Fruit fly (Drosophila melanogaster) whole organism, embryonic: ENCODE data around the gene RPA1.
A peak's percentile ranks its signal among the peaks of the same experiment; 100 is the strongest.

Source experiments
- Bteb2 ChIP-seq: fragments of 200-800 bp; sonication (Bioruptor generic); optimal IDR thresholded peaks from 2 replicates; lab custom pipeline; 2016; ENCODE audit warnings: missing biosample characterization, missing genetic modification characterization
- CG10274 ChIP-seq: fragments of 200-800 bp; sonication (Bioruptor generic); optimal IDR thresholded peaks from 3 replicates; lab custom pipeline; 2017; ENCODE audit warnings: missing biosample characterization, mild to moderate bottlenecking, missing genetic modification characterization
- CG11247 ChIP-seq: fragments of 200-800 bp; sonication (Bioruptor generic); IDR thresholded peaks from 2 replicates; pipeline ENCODE4 v1.3.6; 2022; ENCODE audit warnings: missing biosample characterization, missing genetic modification characterization
- CG13424 ChIP-seq: fragments of 200-800 bp; sonication (Bioruptor generic); optimal IDR thresholded peaks from 2 replicates; lab custom pipeline; 2019; ENCODE audit warnings: missing biosample characterization, mild to moderate bottlenecking, missing genetic modification characterization, moderate library complexity
- CG14710 ChIP-seq: fragments of 200-800 bp; sonication (Bioruptor generic); optimal IDR thresholded peaks from 3 replicates; lab custom pipeline; 2019; ENCODE audit warnings: missing biosample characterization, mild to moderate bottlenecking, missing genetic modification characterization, moderate library complexity
- CG15011 ChIP-seq: fragments of 200-800 bp; sonication (Bioruptor generic); optimal IDR thresholded peaks from 3 replicates; lab custom pipeline; 2018; ENCODE audit warnings: missing biosample characterization, mild to moderate bottlenecking, missing genetic modification characterization
- CG15479 ChIP-seq: fragments of 200-800 bp; sonication (Bioruptor generic); optimal IDR thresholded peaks from 3 replicates; lab custom pipeline; 2019; ENCODE audit warnings: missing biosample characterization, mild to moderate bottlenecking, missing genetic modification characterization, moderate library complexity
- CG1602 ChIP-seq: fragments of 200-800 bp; sonication (Bioruptor generic); optimal IDR thresholded peaks from 3 replicates; lab custom pipeline; 2016; ENCODE audit warnings: missing biosample characterization, missing genetic modification characterization
- CG16779 ChIP-seq: fragments of 200-800 bp; sonication (Bioruptor generic); IDR thresholded peaks from 2 replicates; pipeline ENCODE4 v1.3.6; 2022; ENCODE audit warnings: missing biosample characterization, missing genetic modification characterization
- CG18476 ChIP-seq: fragments of 200-800 bp; sonication (Bioruptor generic); optimal IDR thresholded peaks from 2 replicates; lab custom pipeline; 2016; ENCODE audit warnings: missing biosample characterization, mild to moderate bottlenecking, missing genetic modification characterization
- CG18764 ChIP-seq: fragments of 200-800 bp; sonication (Bioruptor generic); optimal IDR thresholded peaks from 3 replicates; lab custom pipeline; 2016; ENCODE audit warnings: missing biosample characterization, missing genetic modification characterization
- CG2199 ChIP-seq: fragments of 200-800 bp; sonication (Bioruptor generic); IDR thresholded peaks from 3 replicates; pipeline ENCODE4 v1.3.6; 2022; ENCODE audit warnings: missing biosample characterization, missing genetic modification characterization
- CG31224 ChIP-seq: fragments of 200-800 bp; sonication (Bioruptor generic); IDR thresholded peaks from 2 replicates; pipeline ENCODE4 v1.3.6; 2022; ENCODE audit warnings: missing biosample characterization, missing genetic modification characterization
- CG34376 ChIP-seq: fragments of 200-800 bp; sonication (Bioruptor generic); optimal IDR thresholded peaks from 2 replicates; lab custom pipeline; 2018; ENCODE audit warnings: missing biosample characterization, mild to moderate bottlenecking, missing genetic modification characterization
- CG4328 ChIP-seq: fragments of 200-800 bp; sonication (Bioruptor generic); optimal IDR thresholded peaks from 3 replicates; lab custom pipeline; 2017; ENCODE audit warnings: missing biosample characterization, missing genetic modification reagents, missing genetic modification characterization
- CG6683 ChIP-seq: fragments of 200-800 bp; sonication (Bioruptor generic); optimal IDR thresholded peaks from 2 replicates; lab custom pipeline; 2017; ENCODE audit warnings: missing biosample characterization, mild to moderate bottlenecking, missing genetic modification characterization, missing genetic modification reagents
- CG6791 ChIP-seq: fragments of 200-800 bp; sonication (Bioruptor generic); IDR thresholded peaks from 3 replicates; pipeline ENCODE4 v1.3.6; 2022; ENCODE audit warnings: missing biosample characterization, missing genetic modification characterization; ENCODE audit not compliant: partially characterized antibody
- CG7963 ChIP-seq: fragments of 200-800 bp; sonication (Bioruptor generic); IDR thresholded peaks from 3 replicates; pipeline ENCODE4 v1.3.6; 2022; ENCODE audit warnings: missing biosample characterization, missing genetic modification characterization; ENCODE audit not compliant: partially characterized antibody
- CG7987 ChIP-seq: fragments of 200-800 bp; sonication (Bioruptor generic); optimal IDR thresholded peaks from 2 replicates; lab custom pipeline; 2018; ENCODE audit warnings: missing biosample characterization, mild to moderate bottlenecking, missing genetic modification characterization, moderate library complexity
- CG8765 ChIP-seq: fragments of 200-800 bp; sonication (Bioruptor generic); IDR thresholded peaks from 2 replicates; pipeline ENCODE4 v1.3.6; 2022; ENCODE audit warnings: missing biosample characterization, missing genetic modification characterization
- Dll ChIP-seq: fragments of 200-800 bp; sonication (Bioruptor generic); IDR thresholded peaks from 4 replicates; pipeline ENCODE4 v1.3.6; 2022; ENCODE audit warnings: missing biosample characterization, missing genetic modification characterization; ENCODE audit not compliant: partially characterized antibody
- Drgx ChIP-seq: fragments of 200-800 bp; sonication (Bioruptor generic); IDR thresholded peaks from 2 replicates; pipeline ENCODE4 v1.3.6; 2022; ENCODE audit warnings: missing biosample characterization, missing genetic modification characterization
- ERR ChIP-seq: fragments of 200-800 bp; sonication (Bioruptor generic); optimal IDR thresholded peaks from 2 replicates; lab custom pipeline; 2016; ENCODE audit warnings: missing biosample characterization, missing genetic modification characterization
- Ets97D ChIP-seq: fragments of 200-800 bp; sonication (Bioruptor generic); optimal IDR thresholded peaks from 3 replicates; lab custom pipeline; 2016; ENCODE audit warnings: missing biosample characterization, missing genetic modification characterization
- Hey ChIP-seq: fragments of 200-800 bp; sonication (Bioruptor generic); optimal IDR thresholded peaks from 3 replicates; lab custom pipeline; 2018; ENCODE audit warnings: missing biosample characterization, mild to moderate bottlenecking, missing genetic modification characterization
- Hr3 ChIP-seq: fragments of 200-800 bp; sonication (Bioruptor generic); optimal IDR thresholded peaks from 3 replicates; lab custom pipeline; 2016; ENCODE audit warnings: missing biosample characterization, missing genetic modification characterization
- MBD-R2 ChIP-seq: fragments of 200-800 bp; sonication (Bioruptor generic); IDR thresholded peaks from 2 replicates; pipeline ENCODE4 v1.3.6; 2022; ENCODE audit warnings: missing biosample characterization, missing genetic modification characterization
- NC2α ChIP-seq: fragments of 200-800 bp; sonication (Bioruptor generic); optimal IDR thresholded peaks from 2 replicates; lab custom pipeline; 2016; ENCODE audit warnings: missing biosample characterization, missing genetic modification characterization
- NfI ChIP-seq: fragments of 200-800 bp; sonication (Bioruptor generic); optimal IDR thresholded peaks from 3 replicates; lab custom pipeline; 2018; ENCODE audit warnings: missing biosample characterization, mild to moderate bottlenecking, missing genetic modification characterization, moderate library complexity
- Scr ChIP-seq: fragments of 200-800 bp; sonication (Bioruptor generic); IDR thresholded peaks from 2 replicates; pipeline ENCODE4 v1.3.6; 2022; ENCODE audit warnings: missing biosample characterization, missing genetic modification characterization; ENCODE audit not compliant: partially characterized antibody
- Vsx1 ChIP-seq: fragments of 200-800 bp; sonication (Bioruptor generic); optimal IDR thresholded peaks from 2 replicates; lab custom pipeline; 2017; ENCODE audit warnings: missing biosample characterization, mild to moderate bottlenecking, missing genetic modification characterization, missing genetic modification reagents
- Xbp1 ChIP-seq: fragments of 200-800 bp; sonication (Bioruptor generic); optimal IDR thresholded peaks from 3 replicates; lab custom pipeline; 2016; ENCODE audit warnings: missing biosample characterization, mild to moderate bottlenecking, missing genetic modification characterization
- amos ChIP-seq: fragments of 200-800 bp; sonication (Bioruptor generic); IDR thresholded peaks from 2 replicates; pipeline ENCODE4 v1.3.6; 2022; ENCODE audit warnings: missing biosample characterization, missing genetic modification characterization; ENCODE audit not compliant: partially characterized antibody
- bab2 ChIP-seq: fragments of 200-800 bp; sonication (Bioruptor generic); optimal IDR thresholded peaks from 2 replicates; lab custom pipeline; 2016; ENCODE audit warnings: missing biosample characterization, missing genetic modification characterization
- dmrt11E ChIP-seq: fragments of 200-800 bp; sonication (Bioruptor generic); optimal IDR thresholded peaks from 3 replicates; lab custom pipeline; 2018; ENCODE audit warnings: missing biosample characterization, mild to moderate bottlenecking, missing genetic modification characterization, moderate library complexity
- en ChIP-seq: fragments of 200-800 bp; sonication (Bioruptor generic); optimal IDR thresholded peaks from 2 replicates; lab custom pipeline; 2016; ENCODE audit warnings: missing biosample characterization, missing genetic modification characterization
- fd3F ChIP-seq: fragments of 200-800 bp; sonication (Bioruptor generic); optimal IDR thresholded peaks from 2 replicates; lab custom pipeline; 2018; ENCODE audit warnings: missing biosample characterization, mild to moderate bottlenecking, missing genetic modification characterization, moderate library complexity
- her ChIP-seq: fragments of 200-800 bp; sonication (Bioruptor generic); optimal IDR thresholded peaks from 2 replicates; lab custom pipeline; 2016; ENCODE audit warnings: missing biosample characterization, missing genetic modification characterization
- jigr1 ChIP-seq: fragments of 200-800 bp; sonication (Bioruptor generic); IDR thresholded peaks from 3 replicates; pipeline ENCODE4 v1.3.6; 2022; ENCODE audit warnings: missing biosample characterization, missing genetic modification characterization
- kni ChIP-seq: fragments of 200-800 bp; sonication (Bioruptor generic); optimal IDR thresholded peaks from 3 replicates; lab custom pipeline; 2017; ENCODE audit warnings: mild to moderate bottlenecking, missing biosample characterization, missing genetic modification reagents, missing genetic modification characterization
- nerfin-1 ChIP-seq: fragments of 200-800 bp; sonication (Bioruptor generic); optimal IDR thresholded peaks from 3 replicates; lab custom pipeline; 2019; ENCODE audit warnings: missing biosample characterization, mild to moderate bottlenecking, missing genetic modification characterization, moderate library complexity
- nerfin-2 ChIP-seq: fragments of 200-800 bp; sonication (Bioruptor generic); IDR thresholded peaks from 2 replicates; pipeline ENCODE4 v1.3.6; 2022; ENCODE audit warnings: missing biosample characterization, missing genetic modification characterization; ENCODE audit not compliant: partially characterized antibody
- peb ChIP-seq: fragments of 200-800 bp; sonication (Bioruptor generic); IDR thresholded peaks from 2 replicates; pipeline ENCODE4 v1.3.6; 2022; ENCODE audit warnings: missing biosample characterization, missing genetic modification characterization
- pnt ChIP-seq: fragments of 200-800 bp; sonication (Bioruptor generic); optimal IDR thresholded peaks from 3 replicates; lab custom pipeline; 2016; ENCODE audit warnings: missing biosample characterization, missing genetic modification characterization
- row ChIP-seq: fragments of 200-800 bp; sonication (Bioruptor generic); IDR thresholded peaks from 3 replicates; pipeline ENCODE4 v1.3.6; 2022; ENCODE audit warnings: missing biosample characterization, missing genetic modification characterization
- sens-2 ChIP-seq: fragments of 200-800 bp; sonication (Bioruptor generic); IDR thresholded peaks from 2 replicates; pipeline ENCODE4 v1.3.6; 2022; ENCODE audit warnings: missing biosample characterization, missing genetic modification characterization
- sim ChIP-seq: fragments of 200-800 bp; sonication (Bioruptor generic); IDR thresholded peaks from 2 replicates; pipeline ENCODE4 v1.3.6; 2022; ENCODE audit warnings: missing biosample characterization, missing genetic modification characterization
- sob ChIP-seq: fragments of 200-800 bp; sonication (Bioruptor generic); IDR thresholded peaks from 2 replicates; pipeline ENCODE4 v1.3.6; 2022; ENCODE audit warnings: missing biosample characterization, missing genetic modification characterization
- tna ChIP-seq: fragments of 200-800 bp; sonication (Bioruptor generic); IDR thresholded peaks from 2 replicates; pipeline ENCODE4 v1.3.6; 2022; ENCODE audit warnings: missing biosample characterization, missing genetic modification characterization; ENCODE audit not compliant: partially characterized antibody
- unc-4 ChIP-seq: fragments of 200-800 bp; sonication (Bioruptor generic); IDR thresholded peaks from 2 replicates; pipeline ENCODE4 v1.3.6; 2022; ENCODE audit warnings: missing biosample characterization, missing genetic modification characterization; ENCODE audit not compliant: partially characterized antibody
- vvl ChIP-seq: fragments of 200-800 bp; sonication (Bioruptor generic); IDR thresholded peaks from 2 replicates; pipeline ENCODE4 v1.3.6; 2022; ENCODE audit warnings: missing biosample characterization, missing genetic modification characterization

The RPA1 gene

DNA sequence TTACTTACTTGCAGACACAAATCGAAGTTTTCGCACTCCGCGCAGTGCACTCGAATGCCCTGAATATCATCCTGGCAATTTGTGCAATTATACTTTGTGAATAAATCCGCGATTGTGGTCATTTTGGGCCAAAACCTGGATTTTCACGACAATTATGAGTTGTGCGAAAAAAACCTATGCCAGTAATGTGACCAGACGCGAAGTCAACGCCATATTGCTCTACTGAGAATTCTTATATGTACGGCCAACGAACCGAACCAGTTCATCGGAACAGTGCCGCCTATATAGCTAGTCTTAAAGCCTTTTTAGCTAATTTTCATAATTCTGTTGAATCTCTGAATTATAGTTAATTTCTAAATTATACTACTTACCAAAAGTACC is 24.0 kb downstream of the RPA1 start, which contains the start of gene Ada2b (continued):
- TF ChIP-seq en (GFP tag; lab: Kevin White, UChicago) (no peak), nerfin-2 (GFP tag; lab: Robert Waterston, UW) (peak; percentile 31; the same call in 1 of the 2 replicates), Hey (no peak), Scr (peak; percentile 45), MBD-R2 (GFP tag; lab: Robert Waterston, UW) (peak; percentile 48; the same call in 1 of the 2 replicates), CG18476 (GFP tag; lab: Kevin White, UChicago) (no peak), CG14710 (tag; lab: Kevin White, UChicago) (no peak), CG34376 (no peak), CG10274 (GFP tag; lab: Kevin White, UChicago) (no peak), CG16779 (GFP tag; lab: Robert Waterston, UW) (no peak), CG11247 (GFP tag; lab: Robert Waterston, UW) (no peak), Xbp1 (GFP tag; lab: Kevin White, UChicago) (no peak), Dll (GFP tag; lab: Robert Waterston, UW) (0 out of 4 replicates have a peak, but pooled peaks have one; percentile 37), pnt (GFP tag; lab: Kevin White, UChicago) (no peak), row (peak; percentile 64), amos (GFP tag; lab: Robert Waterston, UW) (peak; percentile 45; the same call in 1 of the 2 replicates), Bteb2 (GFP tag; lab: Kevin White, UChicago) (no peak), CG13424 (tag; lab: Kevin White, UChicago) (no peak), CG31224 (GFP tag; lab: Robert Waterston, UW) (no peak), her (no peak), CG15011 (no peak), CG7963 (GFP tag; lab: Robert Waterston, UW) (0 out of 3 replicates have a peak, but pooled peaks have one; percentile 23), jigr1 (no peak), bab2 (GFP tag; lab: Kevin White, UChicago) (no peak), Drgx (no peak; the same call in 1 of the 2 replicates), NfI (no peak), ERR (GFP tag; lab: Kevin White, UChicago) (no peak), sim (no peak), nerfin-1 (tag; lab: Kevin White, UChicago) (no peak), Vsx1 (GFP tag; lab: Kevin White, UChicago) (no peak), CG2199 (GFP tag; lab: Robert Waterston, UW) (no peak), Ets97D (peak; percentile 7), CG15479 (GFP tag; lab: Kevin White, UChicago) (peak; percentile 40), fd3F (GFP tag; lab: Kevin White, UChicago) (no peak), dmrt11E (tag; lab: Kevin White, UChicago) (no peak), NC2α (no peak), CG6683 (GFP tag; lab: Kevin White, UChicago) (no peak), tna (GFP tag; lab: Robert Waterston, UW) (no peak), sens-2 (GFP tag; lab: Robert Waterston, UW) (no peak), CG18764 (GFP tag; lab: Kevin White, UChicago) (no peak), CG6791 (GFP tag; lab: Robert Waterston, UW) (peak; percentile 34; the same call in 1 of the 3 replicates), CG4328 (GFP tag; lab: Kevin White, UChicago) (no peak), Hr3 (no peak), CG7987 (GFP tag; lab: Kevin White, UChicago) (no peak), CG8765 (GFP tag; lab: Robert Waterston, UW) (no peak), vvl (GFP tag; lab: Robert Waterston, UW) (no peak), sob (no peak), CG1602 (GFP tag; lab: Kevin White, UChicago) (no peak), peb (GFP tag; lab: Robert Waterston, UW) (no peak), kni (GFP tag; lab: Kevin White, UChicago) (no peak), unc-4 (GFP tag; lab: Robert Waterston, UW) (no peak)
